Worm (Caenorhabditis elegans): ENCODE results near the gene gst-18.

gst-18 gene

DNA sequence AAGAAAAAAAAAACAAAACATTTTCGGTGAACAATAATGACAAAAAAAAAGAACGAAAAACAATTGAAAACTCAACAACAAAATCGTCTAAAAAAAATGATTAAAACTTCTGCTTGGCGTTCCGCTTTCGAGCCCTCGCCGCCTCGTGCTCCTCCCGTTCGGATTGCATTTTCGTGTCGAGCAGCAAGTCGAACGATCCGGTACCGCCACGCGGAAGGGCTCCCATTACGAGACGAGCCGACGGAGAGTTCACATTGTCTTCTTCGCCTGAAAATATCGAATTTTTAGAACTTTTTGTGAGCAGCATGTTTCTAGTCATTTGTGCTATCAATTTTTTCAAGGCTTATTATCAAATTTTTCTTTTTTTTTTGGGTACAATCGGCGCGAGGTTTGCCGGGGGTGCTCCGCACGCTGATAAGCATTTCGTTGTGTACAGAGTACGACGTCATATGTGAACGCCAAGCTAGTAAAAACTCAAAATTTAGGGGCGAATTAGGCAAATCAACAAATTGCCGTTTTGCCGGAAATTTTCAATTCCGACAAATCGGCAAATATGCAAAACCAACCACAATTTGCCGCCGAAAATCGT, 40.1 kb upstream of the gst-18 start:
- no peak for TF ChIP-seq F10B5.3 (tag; optimal IDR thresholded peaks at IDR 0.05)
- TF ChIP-seq unc-130 (GFP tag; optimal IDR thresholded peaks at IDR 0.05) = no peak
- TF ChIP-seq nhr-42 (GFP tag; IDR thresholded peaks at IDR 0.05) = no peak
- no peak for TF ChIP-seq madf-5 (GFP tag; IDR thresholded peaks at IDR 0.05)
- TF ChIP-seq daf-16 (GFP tag; optimal IDR thresholded peaks at IDR 0.05) = no peak
- TF ChIP-seq daf-16 (tag; optimal IDR thresholded peaks at IDR 0.05) = peak; percentile 51
- TF ChIP-seq hlh-11 (tag; optimal IDR thresholded peaks at IDR 0.05) = peak; percentile 69
- no peak for TF ChIP-seq unc-39 (tag; optimal IDR thresholded peaks at IDR 0.05)
- TF ChIP-seq Y75B8A.6 (GFP tag; IDR thresholded peaks at IDR 0.05) = no peak
- no peak for TF ChIP-seq ama-1 (optimal IDR thresholded peaks at IDR 0.05)
- no peak for TF ChIP-seq zip-11 (GFP tag; IDR thresholded peaks at IDR 0.05)
- TF ChIP-seq lir-3 (tag; optimal IDR thresholded peaks at IDR 0.05) = no peak
- TF ChIP-seq zfp-3 (GFP tag; conservative IDR thresholded peaks at IDR 0.05) = no peak
- no peak for TF ChIP-seq lin-13 (GFP tag; optimal IDR thresholded peaks at IDR 0.05)
- peak; percentile 73 for TF ChIP-seq nhr-77 (tag; optimal IDR thresholded peaks at IDR 0.05)
- no peak for TF ChIP-seq ces-1 (GFP tag; optimal IDR thresholded peaks at IDR 0.05)
- TF ChIP-seq dmd-6 (GFP tag; IDR thresholded peaks at IDR 0.05) = peak; percentile 71
- TF ChIP-seq madf-9 (GFP tag; conservative IDR thresholded peaks at IDR 0.05) = no peak
- TF ChIP-seq ZK337.2 (GFP tag; IDR thresholded peaks at IDR 0.05) = no peak
- TF ChIP-seq egl-43 (GFP tag; IDR thresholded peaks at IDR 0.05) = no peak; the same call in 1 of the 2 replicates
- no peak for TF ChIP-seq tra-1 (GFP tag; IDR thresholded peaks at IDR 0.05)
- no peak for TF ChIP-seq cey-2 (tag; optimal IDR thresholded peaks at IDR 0.05; ENCODE audit: borderline replicate concordance, insufficient read depth)
- no peak for TF ChIP-seq F37D6.2 (tag; optimal IDR thresholded peaks at IDR 0.05)
- TF ChIP-seq D1046.2 (GFP tag; IDR thresholded peaks at IDR 0.05) = no peak
- no peak for TF ChIP-seq fos-1 (tag; optimal IDR thresholded peaks at IDR 0.05)
- no peak for TF ChIP-seq mxl-2 (GFP tag; conservative IDR thresholded peaks at IDR 0.05)
- TF ChIP-seq nhr-76 (tag; optimal IDR thresholded peaks at IDR 0.05) = no peak
- no peak for TF ChIP-seq ceh-32 (tag; optimal IDR thresholded peaks at IDR 0.05; ENCODE audit: poor library complexity)
- TF ChIP-seq ceh-82 (tag; optimal IDR thresholded peaks at IDR 0.05) = no peak
- peak; percentile 20 for TF ChIP-seq dve-1 (tag; optimal IDR thresholded peaks at IDR 0.05; ENCODE audit: insufficient read depth)
- peak; percentile 84 for TF ChIP-seq pqm-1 (tag; optimal IDR thresholded peaks at IDR 0.05)
- TF ChIP-seq jun-1 (tag; optimal IDR thresholded peaks at IDR 0.05) = no peak
- no peak for TF ChIP-seq duxl-1 (tag; optimal IDR thresholded peaks at IDR 0.05; ENCODE audit: poor library complexity)
- no peak for TF ChIP-seq tag-97 (GFP tag; IDR thresholded peaks at IDR 0.05)
- no peak for TF ChIP-seq rbr-2 (tag; optimal IDR thresholded peaks at IDR 0.05)
- peak; percentile 13 for TF ChIP-seq hlh-30 (tag; optimal IDR thresholded peaks at IDR 0.05; ENCODE audit: insufficient read depth)
- TF ChIP-seq ctbp-1 (GFP tag; IDR thresholded peaks at IDR 0.05) = no peak
- no peak for TF ChIP-seq hif-1 (tag; optimal IDR thresholded peaks at IDR 0.05)
- no peak for TF ChIP-seq php-3 (GFP tag; IDR thresholded peaks at IDR 0.05)
- TF ChIP-seq vab-7 (GFP tag; IDR thresholded peaks at IDR 0.05) = no peak; the same call in 1 of the 2 replicates
- no peak for TF ChIP-seq F49E8.2 (tag; optimal IDR thresholded peaks at IDR 0.05; ENCODE audit: borderline replicate concordance)
- TF ChIP-seq pha-4 (GFP tag; IDR thresholded peaks at IDR 0.05) = no peak
- no peak for TF ChIP-seq pha-4 (tag; optimal IDR thresholded peaks at IDR 0.05)
- TF ChIP-seq dmd-8 (GFP tag; IDR thresholded peaks at IDR 0.05) = no peak
- no peak for TF ChIP-seq zag-1 (tag; optimal IDR thresholded peaks at IDR 0.05)
- no peak for TF ChIP-seq mep-1 (tag; optimal IDR thresholded peaks at IDR 0.05)
- TF ChIP-seq aly-2 (tag; optimal IDR thresholded peaks at IDR 0.05) = no peak
- TF ChIP-seq set-16 (GFP tag; IDR thresholded peaks at IDR 0.05) = peak; percentile 58; the same call in 1 of the 2 replicates
- TF ChIP-seq lin-38 (GFP tag; IDR thresholded peaks at IDR 0.05) = no peak
- no peak for TF ChIP-seq nhr-6 (tag; optimal IDR thresholded peaks at IDR 0.05)
- no peak for TF ChIP-seq mdt-29 (GFP tag; IDR thresholded peaks at IDR 0.05)
